Worm (Caenorhabditis elegans): ENCODE measurements around the gene T14B4.1.

DNA sequence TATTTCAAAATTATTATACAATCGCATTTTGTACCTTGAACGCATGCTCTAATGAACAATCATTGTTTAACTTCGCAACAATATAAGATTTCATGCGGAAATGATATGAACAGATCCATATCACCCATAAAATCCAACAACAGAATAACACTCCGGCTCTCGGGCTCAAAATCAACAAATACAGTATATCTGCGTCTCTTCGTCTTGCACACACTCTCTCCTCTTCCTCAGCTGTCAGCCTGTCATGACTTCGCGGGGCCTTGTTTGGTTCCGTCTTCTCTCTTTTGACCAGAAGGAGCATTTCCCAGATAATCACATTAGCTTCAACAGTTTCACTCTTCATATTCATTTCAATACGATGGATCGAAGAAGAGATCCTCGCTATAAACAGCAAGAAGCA, 19.5 kb downstream of the T14B4.1 start, which contains the start of gene F41G3.3:
- TF ChIP-seq zag-1 (tag; optimal IDR thresholded peaks at IDR 0.05) (no peak), spr-3 (GFP tag; optimal IDR thresholded peaks at IDR 0.05) (no peak), ctbp-1 (GFP tag; IDR thresholded peaks at IDR 0.05) (no peak), mdl-1 (tag; optimal IDR thresholded peaks at IDR 0.05) (no peak), lir-3 (tag; optimal IDR thresholded peaks at IDR 0.05) (no peak)

Measured in whole organism, L4 larva.